Worm (Caenorhabditis elegans) whole organism, L3 larva: ENCODE data around the gene F37H8.5.

Experiments used
- aly-2 ChIP-seq: fragments of 150-350 bp; optimal IDR thresholded peaks from 2 replicates; lab custom pipeline; 2014; ENCODE audit warnings: missing biosample characterization, missing genetic modification characterization
- ceh-16 ChIP-seq: sonication (generic microtip); optimal IDR thresholded peaks from 2 replicates; lab custom pipeline; 2017; ENCODE audit warnings: missing biosample characterization, missing genetic modification characterization
- ceh-82 ChIP-seq: fragments of 150-350 bp; optimal IDR thresholded peaks from 2 replicates; lab custom pipeline; 2014; ENCODE audit warnings: missing biosample characterization, missing genetic modification characterization
- egl-5 ChIP-seq: fragments of 150-350 bp; optimal IDR thresholded peaks from 2 replicates; lab custom pipeline; 2017; ENCODE audit warnings: missing biosample characterization, missing genetic modification reagents, missing genetic modification characterization, inconsistent platforms
- elt-1 ChIP-seq: fragments of 150-350 bp; optimal IDR thresholded peaks from 2 replicates; lab custom pipeline; 2014; ENCODE audit warnings: missing biosample characterization, missing genetic modification characterization
- elt-2 ChIP-seq: sonication (generic microtip); optimal IDR thresholded peaks from 2 replicates; lab custom pipeline; 2016; ENCODE audit warnings: missing genetic modification reagents, mild to moderate bottlenecking, missing genetic modification characterization, missing compliant biosample characterization
- eor-1 ChIP-seq, 2 experiments: fragments of 150-350 bp; optimal IDR thresholded peaks; 2 replicates each; lab custom pipeline; 2014 to 2018; ENCODE audit warnings: missing biosample characterization in 2 of 2, missing genetic modification characterization in 2 of 2
- fkh-10 ChIP-seq: sonication (generic microtip); optimal IDR thresholded peaks from 2 replicates; lab custom pipeline; 2017; ENCODE audit warnings: missing biosample characterization, missing genetic modification reagents, missing genetic modification characterization
- fos-1 ChIP-seq: fragments of 150-350 bp; optimal IDR thresholded peaks from 2 replicates; lab custom pipeline; 2014; ENCODE audit warnings: missing biosample characterization, missing genetic modification characterization
- hmg-11 ChIP-seq: sonication (generic microtip); optimal IDR thresholded peaks from 2 replicates; lab custom pipeline; 2016; ENCODE audit warnings: missing genetic modification characterization, missing compliant biosample characterization
- jun-1 ChIP-seq: fragments of 150-350 bp; optimal IDR thresholded peaks from 2 replicates; lab custom pipeline; 2014; ENCODE audit warnings: missing biosample characterization, missing genetic modification reagents, missing genetic modification characterization
- lsy-12 ChIP-seq: sonication (generic microtip); optimal IDR thresholded peaks from 2 replicates; lab custom pipeline; 2016; ENCODE audit warnings: mild to moderate bottlenecking, missing genetic modification characterization, missing compliant biosample characterization
- mdl-1 ChIP-seq: fragments of 150-350 bp; optimal IDR thresholded peaks from 2 replicates; lab custom pipeline; 2014; ENCODE audit warnings: missing biosample characterization, missing genetic modification characterization
- mml-1 ChIP-seq: fragments of 150-350 bp; sonication (generic microtip); optimal IDR thresholded peaks from 3 replicates; lab custom pipeline; 2014; ENCODE audit warnings: missing biosample characterization, missing genetic modification characterization
- nfya-1 ChIP-seq: sonication (generic microtip); optimal IDR thresholded peaks from 2 replicates; lab custom pipeline; 2017; ENCODE audit warnings: missing genetic modification characterization, mild to moderate bottlenecking, missing compliant biosample characterization, antibody characterized with exemption, moderate library complexity; ENCODE audit not compliant: insufficient read depth
- nhr-11 ChIP-seq: fragments of 150-350 bp; optimal IDR thresholded peaks from 2 replicates; lab custom pipeline; 2014; ENCODE audit warnings: missing biosample characterization, missing genetic modification characterization
- nhr-23 ChIP-seq: fragments of 150-350 bp; optimal IDR thresholded peaks from 2 replicates; lab custom pipeline; 2014; ENCODE audit warnings: missing biosample characterization, missing genetic modification reagents, missing genetic modification characterization
- nhr-25 ChIP-seq: sonication (generic microtip); optimal IDR thresholded peaks from 2 replicates; lab custom pipeline; 2017; ENCODE audit warnings: missing biosample characterization, missing genetic modification characterization
- nhr-28 ChIP-seq: fragments of 150-350 bp; optimal IDR thresholded peaks from 2 replicates; lab custom pipeline; 2014; ENCODE audit warnings: missing biosample characterization, missing genetic modification characterization
- nhr-43 ChIP-seq: sonication (generic microtip); optimal IDR thresholded peaks from 2 replicates; lab custom pipeline; 2016; ENCODE audit warnings: mild to moderate bottlenecking, missing genetic modification characterization, missing compliant biosample characterization; ENCODE audit not compliant: poor library complexity, severe bottlenecking
- nhr-67 ChIP-seq: fragments of 150-350 bp; optimal IDR thresholded peaks from 2 replicates; lab custom pipeline; 2014; ENCODE audit warnings: missing biosample characterization, missing genetic modification characterization
- nhr-76 ChIP-seq: fragments of 150-350 bp; sonication (generic microtip); optimal IDR thresholded peaks from 5 replicates; lab custom pipeline; 2014; ENCODE audit warnings: missing biosample characterization, missing genetic modification characterization
- nhr-77 ChIP-seq: fragments of 150-350 bp; optimal IDR thresholded peaks from 2 replicates; lab custom pipeline; 2014; ENCODE audit warnings: missing biosample characterization, missing genetic modification characterization
- pha-4 ChIP-seq: fragments of 150-350 bp; optimal IDR thresholded peaks from 2 replicates; lab custom pipeline; 2014; ENCODE audit warnings: missing biosample characterization, missing genetic modification reagents, missing genetic modification characterization
- pqm-1 ChIP-seq: fragments of 150-350 bp; optimal IDR thresholded peaks from 2 replicates; lab custom pipeline; 2017; ENCODE audit warnings: missing biosample characterization, missing genetic modification characterization, inconsistent platforms
- skn-1 ChIP-seq: fragments of 150-350 bp; optimal IDR thresholded peaks from 2 replicates; lab custom pipeline; 2014; ENCODE audit warnings: missing biosample characterization, missing genetic modification characterization
- snpc-4 ChIP-seq: fragments of 150-350 bp; optimal IDR thresholded peaks from 2 replicates; lab custom pipeline; 2014; ENCODE audit warnings: missing biosample characterization, missing genetic modification characterization
- tbx-2 ChIP-seq: sonication (generic microtip); optimal IDR thresholded peaks from 2 replicates; lab custom pipeline; 2016; ENCODE audit warnings: mild to moderate bottlenecking, missing genetic modification characterization, missing compliant biosample characterization
- unc-62 ChIP-seq: fragments of 150-350 bp; sonication (generic microtip); optimal IDR thresholded peaks from 4 replicates; lab custom pipeline; 2014; ENCODE audit warnings: missing biosample characterization, missing genetic modification reagents, missing genetic modification characterization
- zag-1 ChIP-seq: fragments of 150-350 bp; optimal IDR thresholded peaks from 2 replicates; lab custom pipeline; 2014; ENCODE audit warnings: missing biosample characterization, missing genetic modification characterization
- ztf-11 ChIP-seq: fragments of 150-350 bp; optimal IDR thresholded peaks from 2 replicates; lab custom pipeline; 2014; ENCODE audit warnings: missing biosample characterization, missing genetic modification characterization

The F37H8.5 gene

DNA sequence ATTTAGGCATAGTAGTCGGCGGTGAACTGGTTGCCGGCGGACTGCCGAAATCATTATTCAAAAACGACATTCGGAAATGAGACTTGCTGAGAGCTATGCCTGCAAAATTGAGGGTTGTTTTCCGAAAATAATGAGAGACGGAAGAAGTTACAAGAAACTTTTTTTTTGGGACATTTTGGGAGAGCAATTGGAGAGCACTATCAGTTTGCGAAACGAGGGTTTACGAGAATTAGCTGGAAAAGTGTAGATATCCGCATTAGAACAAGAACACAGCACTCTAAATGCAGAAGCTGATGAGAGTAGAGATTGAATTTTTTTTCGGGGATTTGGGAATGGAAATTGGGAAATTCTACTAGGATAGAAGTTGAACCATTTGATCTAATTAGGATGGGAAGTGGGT, 35.5 kb upstream of the F37H8.5 start, which contains the start of gene pqm-1:
TSS of gene pqm-1 (minus strand) at position 101 of the 400 bp plus-strand sequence.
- TF ChIP-seq ztf-11 (tag; lab: Kevin White, UChicago) (no peak), nhr-11 (no peak), mml-1 (tag; lab: Kevin White, UChicago) (no peak), egl-5 (tag; lab: Kevin White, UChicago) (peak; percentile 3), ceh-16 (tag; lab: Kevin White, UChicago) (no peak)
- TF ChIP-seq, all 47 proteins: peak for 1

DNA sequence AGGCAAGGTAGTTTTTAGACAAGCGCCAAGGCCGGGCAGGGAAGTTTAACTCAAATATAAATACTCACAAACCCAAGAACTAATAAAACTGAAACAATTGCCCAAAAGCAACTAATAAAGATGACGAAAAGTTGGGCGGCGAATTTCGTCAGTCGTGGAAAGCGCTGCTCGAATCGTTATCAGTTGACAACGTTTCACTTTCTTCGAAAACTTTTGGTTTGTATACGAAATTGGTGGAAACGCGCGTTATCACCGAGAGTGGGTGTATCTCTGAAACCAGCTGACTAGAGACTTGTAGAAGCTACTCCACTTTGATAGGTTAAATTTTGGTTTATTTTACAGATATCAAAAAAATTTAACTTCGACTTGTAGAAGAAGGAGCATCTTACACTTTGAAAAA, 34.9 kb upstream of the F37H8.5 start:
- peak; percentile 83 for TF ChIP-seq elt-2 (tag; lab: Kevin White, UChicago)
- TF ChIP-seq ceh-16 (tag; lab: Kevin White, UChicago) = no peak
- TF ChIP-seq, all 47 proteins: peak for 1

ce11 chrII:11153800-11154199, 34.2 kb upstream of the F37H8.5 start:
- TF ChIP-seq elt-2 (tag; lab: Kevin White, UChicago) (peak; percentile 91), jun-1 (tag; lab: Kevin White, UChicago) (peak; percentile 40), nhr-76 (tag; lab: Kevin White, UChicago) (no peak), skn-1 (tag; lab: Kevin White, UChicago) (peak; percentile 18), pha-4 (tag; lab: Kevin White, UChicago) (peak; percentile 48)
- TF ChIP-seq, all 47 proteins: peak for 4

DNA sequence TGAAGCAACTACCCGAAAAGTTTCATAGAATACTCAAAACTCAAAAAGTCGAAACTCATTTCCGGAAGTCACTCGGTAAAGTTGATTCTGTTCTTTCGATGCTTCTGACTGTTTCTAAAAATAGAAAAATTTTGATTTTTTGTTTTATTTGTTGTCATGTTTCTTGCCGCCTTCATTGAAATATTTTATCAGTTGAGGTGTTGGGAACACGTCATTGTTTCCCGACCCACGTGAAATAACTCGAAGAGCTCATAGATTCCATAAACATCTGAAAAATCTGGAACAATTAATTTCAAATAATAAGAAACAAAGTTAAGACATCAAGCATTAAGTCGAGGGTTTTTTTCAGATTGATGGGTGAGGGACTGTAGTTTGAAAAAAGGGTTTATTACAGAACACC, 33.0 kb upstream of the F37H8.5 start:
- TF ChIP-seq elt-2 (tag; lab: Kevin White, UChicago) (peak; percentile 71), nhr-77 (tag; lab: Kevin White, UChicago) (no peak), ztf-11 (tag; lab: Kevin White, UChicago) (no peak), ceh-82 (tag; lab: Kevin White, UChicago) (no peak), fos-1 (tag; lab: Kevin White, UChicago) (no peak), fkh-10 (GFP tag; lab: Kevin White, UChicago) (no peak), nhr-23 (tag; lab: Kevin White, UChicago) (no peak)

- peak; percentile 60 for TF ChIP-seq elt-2 (tag; lab: Kevin White, UChicago)
- no peak for TF ChIP-seq aly-2 (tag; lab: Kevin White, UChicago)
- no peak for TF ChIP-seq nhr-43 (tag; lab: Kevin White, UChicago)
- TF ChIP-seq egl-5 (tag; lab: Kevin White, UChicago) = no peak
Observed at ce11 chrII:11155400-11155799, 32.6 kb upstream of the F37H8.5 start.

DNA sequence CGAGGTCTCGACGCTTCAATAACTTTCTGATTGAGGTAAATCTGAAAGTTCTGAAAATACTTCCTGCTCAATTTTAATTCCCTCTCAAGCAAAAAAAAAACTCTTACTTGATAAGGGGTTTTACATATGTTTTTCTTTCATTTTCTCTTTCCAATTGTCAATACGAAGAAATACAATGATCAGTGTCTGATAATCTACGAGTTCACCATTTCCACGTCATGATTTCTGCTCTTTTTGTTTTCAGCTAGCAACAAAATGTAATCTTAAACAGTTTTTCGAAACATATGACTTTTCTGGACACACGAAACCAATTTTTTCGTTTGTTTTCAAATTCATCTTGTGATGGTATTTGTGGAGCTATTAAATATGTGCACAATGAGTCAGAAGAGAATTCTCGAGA, 31.8 kb upstream of the F37H8.5 start:
- no peak for TF ChIP-seq nhr-28 (tag; lab: Kevin White, UChicago)
- no peak for TF ChIP-seq nhr-76 (tag; lab: Kevin White, UChicago)
- no peak for TF ChIP-seq nhr-23 (tag; lab: Kevin White, UChicago)
- TF ChIP-seq jun-1 (tag; lab: Kevin White, UChicago) = peak; percentile 18
- no peak for TF ChIP-seq nfya-1 (tag; lab: Kevin White, UChicago)
- TF ChIP-seq fkh-10 (GFP tag; lab: Kevin White, UChicago) = no peak
- TF ChIP-seq snpc-4 (tag; lab: Kevin White, UChicago) = no peak
- no peak for TF ChIP-seq nhr-25 (tag; lab: Kevin White, UChicago)
- no peak for TF ChIP-seq nhr-43 (tag; lab: Kevin White, UChicago)
- TF ChIP-seq eor-1 (tag; optimal IDR thresholded peaks at IDR 0.05; lab: Kevin White, UChicago) = no peak
- no peak for TF ChIP-seq elt-1 (tag; lab: Kevin White, UChicago)
- no peak for TF ChIP-seq zag-1 (tag; lab: Kevin White, UChicago)
- TF ChIP-seq aly-2 (tag; lab: Kevin White, UChicago) = no peak
- no peak for TF ChIP-seq lsy-12 (tag; lab: Kevin White, UChicago)
- no peak for TF ChIP-seq pqm-1 (tag; lab: Kevin White, UChicago)
- no peak for TF ChIP-seq fos-1 (tag; lab: Kevin White, UChicago)
- no peak for TF ChIP-seq hmg-11 (tag; lab: Kevin White, UChicago)
- peak; percentile 53 for TF ChIP-seq elt-2 (tag; lab: Kevin White, UChicago)
- no peak for TF ChIP-seq tbx-2 (tag; lab: Kevin White, UChicago)
- TF ChIP-seq mdl-1 (tag; lab: Kevin White, UChicago) = no peak
- TF ChIP-seq skn-1 (tag; lab: Kevin White, UChicago) = no peak
- no peak for TF ChIP-seq nhr-67 (tag; lab: Kevin White, UChicago)
- TF ChIP-seq unc-62 (GFP tag; lab: Kevin White, UChicago) = no peak
- TF ChIP-seq pha-4 (tag; lab: Kevin White, UChicago) = peak; percentile 65
- no peak for TF ChIP-seq ceh-16 (tag; lab: Kevin White, UChicago)
